Worm (Caenorhabditis elegans) whole organism, L1 larva: ENCODE measurements around the gene F48E3.2.

ENCODE experiments used
- C16A3.4 ChIP-seq: fragments of 150-350 bp; optimal IDR thresholded peaks from 2 replicates; lab custom pipeline; 2014; ENCODE audit warnings: missing biosample characterization, missing genetic modification characterization
- C34B4.2 ChIP-seq: sonication (generic microtip); optimal IDR thresholded peaks from 2 replicates; lab custom pipeline; 2017; ENCODE audit warnings: mild to moderate bottlenecking, missing genetic modification characterization, missing compliant biosample characterization
- aha-1 ChIP-seq: fragments of 150-350 bp; optimal IDR thresholded peaks from 2 replicates; lab custom pipeline; 2014; ENCODE audit warnings: missing biosample characterization, missing genetic modification characterization
- blmp-1 ChIP-seq: fragments of 150-350 bp; optimal IDR thresholded peaks from 2 replicates; lab custom pipeline; 2014; ENCODE audit warnings: missing biosample characterization, missing genetic modification characterization
- ceh-8 ChIP-seq: fragments of 200-800 bp; sonication (Bioruptor generic); optimal IDR thresholded peaks from 2 replicates; lab custom pipeline; 2018; ENCODE audit warnings: mild to moderate bottlenecking, missing genetic modification characterization, moderate library complexity, missing compliant biosample characterization
- ceh-82 ChIP-seq, 3 experiments: fragments of 150-350 bp in 1 of 3; sonication (generic microtip) in 2 of 3; optimal IDR thresholded peaks; 2 replicates each; lab custom pipeline; 2014 to 2017; ENCODE audit warnings: missing biosample characterization in 3 of 3, missing genetic modification characterization in 3 of 3
- ceh-90 ChIP-seq: sonication (generic microtip); optimal IDR thresholded peaks from 2 replicates; lab custom pipeline; 2016; ENCODE audit warnings: missing genetic modification characterization, missing compliant biosample characterization
- dpl-1 ChIP-seq, 3 experiments: fragments of 150-350 bp in 2 of 3; sonication (generic microtip) in 1 of 3; optimal IDR thresholded peaks; 2 replicates each; lab custom pipeline; 2014 to 2017; ENCODE audit warnings: missing biosample characterization in 3 of 3, missing genetic modification characterization in 3 of 3, missing genetic modification reagents in 3 of 3
- dsc-1 ChIP-seq: sonication (generic microtip); optimal IDR thresholded peaks from 2 replicates; lab custom pipeline; 2016; ENCODE audit warnings: mild to moderate bottlenecking, missing genetic modification characterization, missing compliant biosample characterization
- egl-13 ChIP-seq: sonication (generic microtip); optimal IDR thresholded peaks from 2 replicates; lab custom pipeline; 2016; ENCODE audit warnings: missing genotype, missing genetic modification reagents, missing genetic modification characterization, missing compliant biosample characterization
- fkh-4 ChIP-seq: sonication (generic microtip); optimal IDR thresholded peaks from 2 replicates; lab custom pipeline; 2016; ENCODE audit warnings: missing compliant biosample characterization, missing genetic modification characterization, borderline replicate concordance
- lin-13 ChIP-seq: fragments of 150-350 bp; optimal IDR thresholded peaks from 2 replicates; lab custom pipeline; 2014; ENCODE audit warnings: missing biosample characterization, missing genetic modification reagents, missing genetic modification characterization
- lin-14 ChIP-seq: fragments of 200-800 bp; sonication (Bioruptor generic); optimal IDR thresholded peaks from 2 replicates; lab custom pipeline; 2018; ENCODE audit warnings: mild to moderate bottlenecking, missing genetic modification characterization, moderate library complexity, missing compliant biosample characterization
- lin-35 ChIP-seq, 2 experiments: fragments of 150-350 bp; optimal IDR thresholded peaks; 2 replicates each; lab custom pipeline; 2014; ENCODE audit warnings: missing biosample characterization in 2 of 2, missing genetic modification characterization in 2 of 2, missing genetic modification reagents in 2 of 2
- lsy-2 ChIP-seq, 2 experiments: fragments of 150-350 bp; optimal IDR thresholded peaks; 2 replicates each; lab custom pipeline; 2014; ENCODE audit warnings: missing biosample characterization in 2 of 2, missing genetic modification characterization in 2 of 2
- mdl-1 ChIP-seq, 2 experiments: fragments of 150-350 bp; optimal IDR thresholded peaks; 2 replicates each; lab custom pipeline; 2014 to 2017; ENCODE audit warnings: missing biosample characterization in 2 of 2, missing genetic modification characterization in 2 of 2, inconsistent platforms in 1 of 2
- mep-1 ChIP-seq: fragments of 150-350 bp; optimal IDR thresholded peaks from 2 replicates; lab custom pipeline; 2014; ENCODE audit warnings: missing biosample characterization, missing genetic modification characterization
- nhr-12 ChIP-seq: sonication (generic microtip); optimal IDR thresholded peaks from 2 replicates; lab custom pipeline; 2017; ENCODE audit warnings: missing biosample characterization, missing genetic modification characterization
- nhr-19 ChIP-seq: fragments of 200-800 bp; sonication (Bioruptor generic); conservative IDR thresholded peaks from 2 replicates; pipeline ENCODE4 v1.3.6; 2022; ENCODE audit warnings: missing genetic modification characterization, missing compliant biosample characterization
- nhr-20 ChIP-seq: sonication (generic microtip); optimal IDR thresholded peaks from 2 replicates; lab custom pipeline; 2016; ENCODE audit warnings: mild to moderate bottlenecking, missing genetic modification characterization, missing compliant biosample characterization
- nhr-47 ChIP-seq: sonication (generic microtip); optimal IDR thresholded peaks from 2 replicates; lab custom pipeline; 2016; ENCODE audit warnings: mild to moderate bottlenecking, missing genetic modification characterization, moderate library complexity, missing compliant biosample characterization
- nhr-71 ChIP-seq: sonication (generic microtip); optimal IDR thresholded peaks from 2 replicates; lab custom pipeline; 2016; ENCODE audit warnings: mild to moderate bottlenecking, missing genetic modification characterization, moderate library complexity, missing compliant biosample characterization
- nhr-77 ChIP-seq: fragments of 150-350 bp; optimal IDR thresholded peaks from 2 replicates; lab custom pipeline; 2014; ENCODE audit warnings: missing biosample characterization, missing genetic modification characterization
- nhr-84 ChIP-seq: sonication (generic microtip); optimal IDR thresholded peaks from 2 replicates; lab custom pipeline; 2017; ENCODE audit warnings: missing biosample characterization, missing genetic modification characterization
- nhr-85 ChIP-seq: sonication (generic microtip); peaks from one replicate; lab custom pipeline; 2016; ENCODE audit warnings: missing genetic modification characterization, inconsistent platforms, missing compliant biosample characterization
- nhr-90 ChIP-seq: sonication (generic microtip); optimal IDR thresholded peaks from 2 replicates; lab custom pipeline; 2016; ENCODE audit warnings: mild to moderate bottlenecking, missing genetic modification characterization, missing compliant biosample characterization; ENCODE audit not compliant: poor library complexity
- pax-3 ChIP-seq: fragments of 200-800 bp; sonication (Bioruptor generic); optimal IDR thresholded peaks from 2 replicates; lab custom pipeline; 2018; ENCODE audit warnings: mild to moderate bottlenecking, missing genetic modification characterization, moderate library complexity, missing compliant biosample characterization
- pqm-1 ChIP-seq: sonication (generic microtip); optimal IDR thresholded peaks from 3 replicates; lab custom pipeline; 2017; ENCODE audit warnings: missing biosample characterization, missing genetic modification characterization
- rnt-1 ChIP-seq: sonication (generic microtip); optimal IDR thresholded peaks from 2 replicates; lab custom pipeline; 2016; ENCODE audit warnings: mild to moderate bottlenecking, missing genetic modification characterization, moderate library complexity, missing compliant biosample characterization
- skn-1 ChIP-seq: fragments of 150-350 bp; optimal IDR thresholded peaks from 2 replicates; lab custom pipeline; 2014; ENCODE audit warnings: missing biosample characterization, missing genetic modification characterization
- snu-23 ChIP-seq: sonication (generic microtip); optimal IDR thresholded peaks from 2 replicates; lab custom pipeline; 2016; ENCODE audit warnings: missing genetic modification characterization, missing compliant biosample characterization
- sox-4 ChIP-seq: sonication (generic microtip); optimal IDR thresholded peaks from 2 replicates; lab custom pipeline; 2016; ENCODE audit warnings: missing genetic modification characterization, missing compliant biosample characterization
- tlp-1 ChIP-seq: fragments of 150-350 bp; optimal IDR thresholded peaks from 2 replicates; lab custom pipeline; 2014; ENCODE audit warnings: missing biosample characterization, missing genetic modification characterization
- unc-130 ChIP-seq: fragments of 150-350 bp; optimal IDR thresholded peaks from 2 replicates; lab custom pipeline; 2017; ENCODE audit warnings: missing biosample characterization, missing genetic modification characterization, inconsistent platforms
- unc-86 ChIP-seq: sonication (generic microtip); optimal IDR thresholded peaks from 2 replicates; lab custom pipeline; 2016; ENCODE audit warnings: missing genetic modification characterization, missing compliant biosample characterization
- xbp-1 ChIP-seq: sonication (generic microtip); optimal IDR thresholded peaks from 2 replicates; lab custom pipeline; 2016; ENCODE audit warnings: missing genetic modification characterization, missing compliant biosample characterization
- zip-4 ChIP-seq: fragments of 200-800 bp; sonication (Bioruptor generic); optimal IDR thresholded peaks from 2 replicates; lab custom pipeline; 2018; ENCODE audit warnings: mild to moderate bottlenecking, missing genetic modification characterization, moderate library complexity, missing compliant biosample characterization
- ztf-11 ChIP-seq, 2 experiments: sonication (generic microtip); optimal IDR thresholded peaks; 2 replicates each; lab custom pipeline; 2016 to 2017; ENCODE audit warnings: missing genetic modification characterization in 2 of 2, missing biosample characterization in 1 of 2, missing compliant biosample characterization in 1 of 2

F48E3.2 gene

DNA sequence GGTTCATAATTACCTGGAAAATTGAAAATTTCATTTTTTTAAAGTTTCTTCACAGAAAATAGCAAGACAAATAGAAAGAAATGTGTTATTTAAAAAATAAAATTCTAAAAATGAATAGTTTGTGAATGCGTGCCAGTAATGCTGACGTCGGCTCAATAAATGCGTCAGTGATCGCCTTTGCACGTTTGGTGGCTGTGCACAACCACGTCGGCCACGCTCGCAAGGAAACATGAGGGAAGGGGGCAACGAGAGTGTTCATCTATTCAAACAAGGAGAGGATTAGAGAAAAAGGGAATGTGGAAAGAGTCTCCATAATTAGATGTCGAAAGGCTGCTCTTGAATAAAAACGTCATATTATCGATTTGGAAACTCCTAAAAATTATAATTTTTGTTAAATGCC, 8.1 kb upstream of the F48E3.2 start, which contains the start of gene uggt-1 (continued):
- TF ChIP-seq pqm-1 (tag; lab: Kevin White, UChicago) (no peak), pax-3 (tag; lab: Kevin White, UChicago) (peak; percentile 82), ztf-11 (tag; optimal IDR thresholded peaks at IDR 0.05; lab: Kevin White, UChicago) (peak in 1 of 2 experiments; percentile 83), lin-13 (GFP tag; lab: Kevin White, UChicago) (peak; percentile 93), unc-86 (tag; lab: Kevin White, UChicago) (peak; percentile 95), ceh-90 (tag; lab: Kevin White, UChicago) (no peak), tlp-1 (tag; lab: Kevin White, UChicago) (no peak), nhr-12 (tag; lab: Kevin White, UChicago) (no peak)
- TF ChIP-seq, all 84 proteins: peak for 58

DNA sequence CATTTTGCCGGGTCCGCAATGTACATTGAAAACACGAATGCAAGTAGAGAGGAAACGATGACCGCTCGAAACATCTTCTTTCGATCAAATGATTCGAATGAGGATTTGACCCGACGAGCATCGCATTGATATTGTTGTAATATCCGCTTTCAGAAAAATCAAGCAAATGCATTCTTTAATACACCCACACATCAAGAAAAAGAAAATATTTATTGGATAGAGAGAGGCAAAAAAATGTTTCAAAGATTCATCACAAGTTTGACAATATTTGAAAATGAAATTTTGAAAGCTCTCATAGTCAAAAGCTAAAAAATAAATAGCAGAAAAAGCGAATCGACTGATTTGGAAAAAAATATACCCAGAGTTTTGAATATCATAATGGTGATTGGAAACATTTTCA, 2.6 kb upstream of the F48E3.2 start, which contains the start of gene try-14:
try-14 (minus strand) TSS at position 101 of the 400 bp plus-strand sequence.
- TF ChIP-seq dsc-1 (tag; lab: Kevin White, UChicago), result no peak
- TF ChIP-seq ceh-8, result no peak
- no peak for TF ChIP-seq nhr-19 (GFP tag; lab: Robert Waterston, UW)
- TF ChIP-seq fkh-4 (tag; lab: Kevin White, UChicago), result no peak
- no peak for TF ChIP-seq nhr-84 (tag; lab: Kevin White, UChicago)
- no peak for TF ChIP-seq xbp-1 (tag; lab: Kevin White, UChicago)
- TF ChIP-seq rnt-1 (tag; lab: Kevin White, UChicago), result no peak
- TF ChIP-seq C16A3.4 (tag; lab: Kevin White, UChicago), result no peak
- no peak for TF ChIP-seq nhr-71 (tag; lab: Kevin White, UChicago)
- no peak for TF ChIP-seq ztf-11 (tag; optimal IDR thresholded peaks at IDR 0.05; lab: Kevin White, UChicago)
- TF ChIP-seq aha-1, result no peak
- TF ChIP-seq sox-4 (tag; lab: Kevin White, UChicago), result no peak
- no peak for TF ChIP-seq pax-3 (tag; lab: Kevin White, UChicago)
- TF ChIP-seq ceh-82 (tag; optimal IDR thresholded peaks at IDR 0.05; lab: Kevin White, UChicago), result no peak
- no peak for TF ChIP-seq dpl-1 (GFP tag; optimal IDR thresholded peaks at IDR 0.05; lab: Kevin White, UChicago)
- TF ChIP-seq egl-13 (tag; lab: Kevin White, UChicago), result no peak
- TF ChIP-seq zip-4 (GFP tag; lab: Kevin White, UChicago), result no peak

DNA sequence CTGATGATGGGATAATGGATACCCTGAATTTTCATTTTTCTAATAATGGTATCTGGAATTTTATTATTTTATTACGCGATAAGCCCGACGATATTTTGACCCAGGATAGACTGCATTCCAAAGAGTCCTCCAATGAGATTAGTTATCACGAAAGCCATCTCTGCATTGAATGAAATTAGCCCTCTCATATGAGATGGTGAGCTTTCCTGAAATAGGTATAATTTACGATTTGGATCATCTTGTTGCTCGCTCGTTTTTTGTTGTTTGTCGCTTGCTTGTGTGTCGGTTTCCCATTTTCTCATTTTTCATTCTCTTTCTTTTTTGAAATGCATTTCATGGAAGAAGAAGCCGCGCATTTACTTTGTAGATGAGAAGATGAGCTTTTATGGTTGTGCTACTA, 1.4 kb downstream of the F48E3.2 start:
- peak; percentile 58 for TF ChIP-seq lin-14 (GFP tag; lab: Kevin White, UChicago)
- no peak for TF ChIP-seq unc-130 (tag; lab: Kevin White, UChicago)
- TF ChIP-seq, all 84 proteins: peak for 1

DNA sequence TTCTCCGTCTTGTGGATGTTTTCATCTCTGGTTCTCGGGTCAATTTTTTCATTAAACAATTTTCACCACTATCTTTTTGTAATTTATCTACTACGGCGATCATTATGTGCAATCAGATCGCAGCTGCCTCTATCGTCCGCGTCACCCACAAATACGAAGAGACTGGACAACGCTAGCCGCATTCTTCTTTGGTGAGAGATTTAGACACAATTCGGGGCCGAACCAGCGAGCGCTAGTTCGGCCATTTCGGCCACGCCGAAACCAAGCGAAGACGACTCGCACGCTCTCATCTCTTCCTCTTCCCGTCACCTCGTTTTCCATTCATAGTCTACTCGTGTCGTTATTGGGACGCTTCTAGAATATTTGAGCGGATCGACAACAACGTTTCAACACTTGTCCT, 7.2 kb downstream of the F48E3.2 start, which contains the start of gene gly-12:
gly-12 (plus strand) TSS at position 117 of the 400 bp plus-strand sequence.
- TF ChIP-seq skn-1 (tag; lab: Kevin White, UChicago) (peak; percentile 21), blmp-1 (tag; lab: Kevin White, UChicago) (peak; percentile 66), mdl-1 (tag; optimal IDR thresholded peaks at IDR 0.05; lab: Kevin White, UChicago) (peak in 1 of 2 experiments; percentile 7), rnt-1 (tag; lab: Kevin White, UChicago) (peak; percentile 69), unc-86 (tag; lab: Kevin White, UChicago) (peak; percentile 43), nhr-85 (tag; lab: Kevin White, UChicago) (no peak), nhr-47 (peak; percentile 13), dpl-1 (GFP tag; optimal IDR thresholded peaks at IDR 0.05; lab: Kevin White, UChicago) (peak in 1 of 3 experiments; percentile 5), nhr-71 (tag; lab: Kevin White, UChicago) (peak; percentile 42), lsy-2 (tag; optimal IDR thresholded peaks at IDR 0.05; lab: Kevin White, UChicago) (peak in 1 of 2 experiments; percentile 18), C16A3.4 (tag; lab: Kevin White, UChicago) (peak; percentile 2), nhr-20 (peak; percentile 50), lin-35 (GFP tag; optimal IDR thresholded peaks at IDR 0.05; lab: Kevin White, UChicago) (peak; percentile 1 to 5), C34B4.2 (tag; lab: Kevin White, UChicago) (no peak), snu-23 (peak; percentile 53), nhr-77 (tag; lab: Kevin White, UChicago) (no peak), lin-14 (GFP tag; lab: Kevin White, UChicago) (peak; percentile 84), nhr-90 (tag; lab: Kevin White, UChicago) (no peak), ceh-82 (tag; optimal IDR thresholded peaks at IDR 0.05; lab: Kevin White, UChicago) (peak in 2 of 3 experiments; percentile 6 to 59), mep-1 (tag; lab: Kevin White, UChicago) (peak; percentile 58), unc-130 (tag; lab: Kevin White, UChicago) (peak; percentile 25)
